Worm (Caenorhabditis elegans): Measurements from ENCODE around the gene F54F2.14.

F54F2.14 gene

ce11 chrIII:8750606-8751005 is 40.7 kb upstream of the F54F2.14 start, which contains the start of gene ugtp-1:
Gene ugtp-1 (minus strand): TSS chrIII:8750706.
- no peak for TF ChIP-seq F13C5.2 (tag; optimal IDR thresholded peaks at IDR 0.05)
- no peak for TF ChIP-seq scrt-1 (GFP tag; IDR thresholded peaks at IDR 0.05)
- TF ChIP-seq B0310.2 (tag; optimal IDR thresholded peaks at IDR 0.05) = no peak
- no peak for TF ChIP-seq ceh-36 (tag; optimal IDR thresholded peaks at IDR 0.05)
- no peak for TF ChIP-seq tbx-37 (GFP tag; conservative IDR thresholded peaks at IDR 0.05)
- TF ChIP-seq hmg-4 (GFP tag; optimal IDR thresholded peaks at IDR 0.05) = no peak
- no peak for TF ChIP-seq tbx-11 (GFP tag; IDR thresholded peaks at IDR 0.05)
- no peak for TF ChIP-seq hmbx-1 (tag; optimal IDR thresholded peaks at IDR 0.05)
- TF ChIP-seq ets-7 (tag; optimal IDR thresholded peaks at IDR 0.05) = no peak
- no peak for TF ChIP-seq pes-1 (GFP tag; IDR thresholded peaks at IDR 0.05)
- no peak for TF ChIP-seq tra-4 (tag; optimal IDR thresholded peaks at IDR 0.05)
- no peak for TF ChIP-seq sea-1 (GFP tag; conservative IDR thresholded peaks at IDR 0.05)
- TF ChIP-seq hnd-1 (tag; optimal IDR thresholded peaks at IDR 0.05) = no peak
- no peak for TF ChIP-seq ama-1 (optimal IDR thresholded peaks at IDR 0.05)

ce11 chrIII:8754682-8755081 is 36.7 kb upstream of the F54F2.14 start, which contains the start of gene tomm-70:
Gene tomm-70 (minus strand): TSS chrIII:8754750.
- TF ChIP-seq hnd-1 (tag; optimal IDR thresholded peaks at IDR 0.05) (no peak), flt-1 (GFP tag; IDR thresholded peaks at IDR 0.05) (no peak), B0310.2 (tag; optimal IDR thresholded peaks at IDR 0.05) (no peak), ama-1 (optimal IDR thresholded peaks at IDR 0.05) (no peak), ceh-36 (tag; optimal IDR thresholded peaks at IDR 0.05) (no peak), pes-1 (GFP tag; IDR thresholded peaks at IDR 0.05) (no peak), tra-4 (tag; optimal IDR thresholded peaks at IDR 0.05) (no peak), sea-1 (GFP tag; conservative IDR thresholded peaks at IDR 0.05) (no peak), hmbx-1 (tag; optimal IDR thresholded peaks at IDR 0.05) (no peak), scrt-1 (GFP tag; IDR thresholded peaks at IDR 0.05) (no peak), F13C5.2 (tag; optimal IDR thresholded peaks at IDR 0.05) (no peak), tbx-37 (GFP tag; conservative IDR thresholded peaks at IDR 0.05) (no peak)

ce11 chrIII:8761040-8761654 is 30.2 kb upstream of the F54F2.14 start, which contains the start of gene aak-1:
Gene aak-1 (minus strand): TSS chrIII:8761090.
- no peak for TF ChIP-seq ceh-36 (tag; optimal IDR thresholded peaks at IDR 0.05)
- TF ChIP-seq scrt-1 (GFP tag; IDR thresholded peaks at IDR 0.05) = no peak
- TF ChIP-seq ceh-13 (GFP tag; optimal IDR thresholded peaks at IDR 0.05) = no peak
- TF ChIP-seq hnd-1 (tag; optimal IDR thresholded peaks at IDR 0.05) = no peak
- TF ChIP-seq F13C5.2 (tag; optimal IDR thresholded peaks at IDR 0.05) = no peak
- no peak for TF ChIP-seq tbx-11 (GFP tag; IDR thresholded peaks at IDR 0.05)
- no peak for TF ChIP-seq pes-1 (GFP tag; IDR thresholded peaks at IDR 0.05)
- TF ChIP-seq ets-7 (tag; optimal IDR thresholded peaks at IDR 0.05) = no peak
- TF ChIP-seq flt-1 (GFP tag; IDR thresholded peaks at IDR 0.05) = no peak
- TF ChIP-seq hmg-4 (GFP tag; optimal IDR thresholded peaks at IDR 0.05) = no peak
- no peak for TF ChIP-seq sea-1 (GFP tag; conservative IDR thresholded peaks at IDR 0.05)

- no peak for TF ChIP-seq tbx-11 (GFP tag; IDR thresholded peaks at IDR 0.05)
Observed at ce11 chrIII:8762016-8762415, 29.3 kb upstream of the F54F2.14 start.

- TF ChIP-seq tbx-37 (GFP tag; conservative IDR thresholded peaks at IDR 0.05) (no peak), pes-1 (GFP tag; IDR thresholded peaks at IDR 0.05) (no peak), B0310.2 (tag; optimal IDR thresholded peaks at IDR 0.05) (no peak), flt-1 (GFP tag; IDR thresholded peaks at IDR 0.05) (no peak), hmbx-1 (tag; optimal IDR thresholded peaks at IDR 0.05) (no peak), F13C5.2 (tag; optimal IDR thresholded peaks at IDR 0.05) (no peak), ceh-36 (tag; optimal IDR thresholded peaks at IDR 0.05) (no peak), tbx-11 (GFP tag; IDR thresholded peaks at IDR 0.05) (no peak), aly-1 (tag; optimal IDR thresholded peaks at IDR 0.05) (no peak), hmg-4 (GFP tag; optimal IDR thresholded peaks at IDR 0.05) (no peak), ama-1 (optimal IDR thresholded peaks at IDR 0.05) (no peak), sea-1 (GFP tag; conservative IDR thresholded peaks at IDR 0.05) (no peak), ets-7 (tag; optimal IDR thresholded peaks at IDR 0.05) (no peak), scrt-1 (GFP tag; IDR thresholded peaks at IDR 0.05) (no peak), hnd-1 (tag; optimal IDR thresholded peaks at IDR 0.05) (no peak), tra-4 (tag; optimal IDR thresholded peaks at IDR 0.05) (no peak), ceh-13 (GFP tag; optimal IDR thresholded peaks at IDR 0.05) (no peak)
Observed at ce11 chrIII:8763111-8763510, 28.2 kb upstream of the F54F2.14 start.

ce11 chrIII:8765030-8765429 is 26.3 kb upstream of the F54F2.14 start:
- no peak for TF ChIP-seq B0310.2 (tag; optimal IDR thresholded peaks at IDR 0.05)
- no peak for TF ChIP-seq ama-1 (optimal IDR thresholded peaks at IDR 0.05)
- TF ChIP-seq hnd-1 (tag; optimal IDR thresholded peaks at IDR 0.05) = no peak
- TF ChIP-seq aly-1 (tag; optimal IDR thresholded peaks at IDR 0.05) = no peak
- TF ChIP-seq hmg-4 (GFP tag; optimal IDR thresholded peaks at IDR 0.05) = no peak
- TF ChIP-seq hmbx-1 (tag; optimal IDR thresholded peaks at IDR 0.05) = no peak
- TF ChIP-seq scrt-1 (GFP tag; IDR thresholded peaks at IDR 0.05) = no peak

- TF ChIP-seq pes-1 (GFP tag; IDR thresholded peaks at IDR 0.05) (no peak), hmg-4 (GFP tag; optimal IDR thresholded peaks at IDR 0.05) (no peak), hmbx-1 (tag; optimal IDR thresholded peaks at IDR 0.05) (no peak), flt-1 (GFP tag; IDR thresholded peaks at IDR 0.05) (no peak), F13C5.2 (tag; optimal IDR thresholded peaks at IDR 0.05) (no peak), ceh-13 (GFP tag; optimal IDR thresholded peaks at IDR 0.05) (no peak), ets-7 (tag; optimal IDR thresholded peaks at IDR 0.05) (no peak), ama-1 (optimal IDR thresholded peaks at IDR 0.05) (no peak), B0310.2 (tag; optimal IDR thresholded peaks at IDR 0.05) (no peak), tbx-11 (GFP tag; IDR thresholded peaks at IDR 0.05) (no peak), ceh-36 (tag; optimal IDR thresholded peaks at IDR 0.05) (no peak), scrt-1 (GFP tag; IDR thresholded peaks at IDR 0.05) (no peak), tbx-37 (GFP tag; conservative IDR thresholded peaks at IDR 0.05) (no peak), hnd-1 (tag; optimal IDR thresholded peaks at IDR 0.05) (no peak), aly-1 (tag; optimal IDR thresholded peaks at IDR 0.05) (no peak), sea-1 (GFP tag; conservative IDR thresholded peaks at IDR 0.05) (no peak), tra-4 (tag; optimal IDR thresholded peaks at IDR 0.05) (no peak)
Observed at ce11 chrIII:8766467-8766866, 24.9 kb upstream of the F54F2.14 start.

All from whole organism, early embryonic.